Fruit fly (Drosophila melanogaster): ENCODE measurements around the gene CG7031.

- TF ChIP-seq usp (GFP tag; optimal IDR thresholded peaks at IDR 0.05) = no peak
- no peak for TF ChIP-seq CG8944 (GFP tag; optimal IDR thresholded peaks at IDR 0.05)
Observed at dm6 chr3R:22846202-22846601, 42.1 kb downstream of the CG7031 start, which contains the start of gene CG4704.
